Fruit fly (Drosophila melanogaster) whole organism, embryonic: ENCODE results near the gene wb.
A peak's percentile ranks its signal among the peaks of the same experiment; 100 is the strongest.

Source experiments
- ATbp ChIP-seq: fragments of 200-800 bp; sonication (Bioruptor generic); optimal IDR thresholded peaks from 2 replicates; lab custom pipeline; 2017; ENCODE audit warnings: missing biosample characterization, mild to moderate bottlenecking, missing genetic modification characterization, missing genetic modification reagents
- Ada2b ChIP-seq: fragments of 200-800 bp; sonication (Bioruptor generic); IDR thresholded peaks from 2 replicates; pipeline ENCODE4 v1.3.6; 2022; ENCODE audit warnings: missing biosample characterization, missing genetic modification characterization
- Awh ChIP-seq: fragments of 200-800 bp; sonication (Bioruptor generic); IDR thresholded peaks from 2 replicates; pipeline ENCODE4, ENCODE4 v1.3.6; 2022; ENCODE audit warnings: missing biosample characterization, missing genetic modification characterization
- CG1024 ChIP-seq: fragments of 200-800 bp; sonication (Bioruptor generic); IDR thresholded peaks from 2 replicates; pipeline ENCODE4 v1.3.6; 2022; ENCODE audit warnings: missing biosample characterization, missing genetic modification characterization
- CG11504 ChIP-seq: fragments of 200-800 bp; sonication (Bioruptor generic); optimal IDR thresholded peaks from 3 replicates; lab custom pipeline; 2019; ENCODE audit warnings: missing biosample characterization, mild to moderate bottlenecking, missing genetic modification characterization, moderate library complexity
- CG12155 ChIP-seq: fragments of 200-800 bp; sonication (Bioruptor generic); optimal IDR thresholded peaks from 3 replicates; lab custom pipeline; 2016; ENCODE audit warnings: missing biosample characterization, missing genetic modification characterization
- CG12744 ChIP-seq: fragments of 200-800 bp; sonication (Bioruptor generic); optimal IDR thresholded peaks from 2 replicates; lab custom pipeline; 2016; ENCODE audit warnings: missing biosample characterization, missing genetic modification characterization
- CG18011 ChIP-seq: fragments of 200-800 bp; sonication (Bioruptor generic); optimal IDR thresholded peaks from 2 replicates; lab custom pipeline; 2017; ENCODE audit warnings: missing biosample characterization, missing genetic modification characterization, mild to moderate bottlenecking, moderate library complexity, missing genotype
- CG2199 ChIP-seq: fragments of 200-800 bp; sonication (Bioruptor generic); IDR thresholded peaks from 3 replicates; pipeline ENCODE4 v1.3.6; 2022; ENCODE audit warnings: missing biosample characterization, missing genetic modification characterization
- CG31388 ChIP-seq: fragments of 200-800 bp; sonication (Bioruptor generic); optimal IDR thresholded peaks from 2 replicates; lab custom pipeline; 2016; ENCODE audit warnings: missing biosample characterization, missing genetic modification characterization
- CG33557 ChIP-seq: fragments of 200-800 bp; sonication (Bioruptor generic); optimal IDR thresholded peaks from 2 replicates; lab custom pipeline; 2019; ENCODE audit warnings: missing biosample characterization, mild to moderate bottlenecking, missing genetic modification characterization, moderate library complexity
- CG3407 ChIP-seq: fragments of 200-800 bp; sonication (Bioruptor generic); optimal IDR thresholded peaks from 2 replicates; lab custom pipeline; 2018; ENCODE audit warnings: missing biosample characterization, mild to moderate bottlenecking, missing genetic modification characterization
- CG5953 ChIP-seq: fragments of 200-800 bp; sonication (Bioruptor generic); IDR thresholded peaks from 2 replicates; pipeline ENCODE4 v1.3.6; 2022; ENCODE audit warnings: missing biosample characterization, missing genetic modification characterization
- CG8281 ChIP-seq: fragments of 200-800 bp; sonication (Bioruptor generic); optimal IDR thresholded peaks from 2 replicates; lab custom pipeline; 2018; ENCODE audit warnings: missing biosample characterization, mild to moderate bottlenecking, missing genetic modification characterization, moderate library complexity
- CG9817 ChIP-seq: fragments of 200-800 bp; sonication (Bioruptor generic); optimal IDR thresholded peaks from 2 replicates; lab custom pipeline; 2018; ENCODE audit warnings: missing biosample characterization, mild to moderate bottlenecking, missing genetic modification characterization, moderate library complexity
- Camta ChIP-seq: fragments of 200-800 bp; sonication (Bioruptor generic); optimal IDR thresholded peaks from 2 replicates; lab custom pipeline; 2016; ENCODE audit warnings: missing biosample characterization, missing genetic modification characterization
- Dfd ChIP-seq, 2 experiments: fragments of >200 bp; optimal IDR thresholded peaks; 2 replicates each; lab custom pipeline; 2017; ENCODE audit warnings: missing biosample characterization in 2 of 2, missing genetic modification characterization in 2 of 2
- HLHmδ ChIP-seq: fragments of 200-800 bp; sonication (Bioruptor generic); optimal IDR thresholded peaks from 2 replicates; lab custom pipeline; 2018; ENCODE audit warnings: missing biosample characterization, mild to moderate bottlenecking, missing genetic modification characterization, moderate library complexity
- HmgD ChIP-seq: fragments of 200-800 bp; sonication (Bioruptor generic); optimal IDR thresholded peaks from 3 replicates; lab custom pipeline; 2016; ENCODE audit warnings: missing biosample characterization, missing genetic modification characterization
- Lim3 ChIP-seq: fragments of 200-800 bp; sonication (Bioruptor generic); IDR thresholded peaks from 2 replicates; pipeline ENCODE4 v1.3.6; 2022; ENCODE audit warnings: missing biosample characterization, missing genetic modification characterization
- MTF-1 ChIP-seq: fragments of 200-800 bp; sonication (Bioruptor generic); optimal IDR thresholded peaks from 2 replicates; lab custom pipeline; 2018; ENCODE audit warnings: missing biosample characterization, mild to moderate bottlenecking, missing genetic modification characterization, borderline replicate concordance
- Six4 ChIP-seq: fragments of 200-800 bp; sonication (Bioruptor generic); optimal IDR thresholded peaks from 2 replicates; lab custom pipeline; 2016; ENCODE audit warnings: missing biosample characterization, missing genetic modification characterization
- ato ChIP-seq: fragments of 200-800 bp; sonication (Bioruptor generic); IDR thresholded peaks from 2 replicates; pipeline ENCODE4 v1.3.6; 2022; ENCODE audit warnings: missing biosample characterization, missing genetic modification characterization; ENCODE audit not compliant: partially characterized antibody
- bsh ChIP-seq, 2 experiments: fragments of 200-800 bp; sonication (Bioruptor generic); optimal IDR thresholded peaks; 2 replicates each; lab custom pipeline; 2017 to 2018; ENCODE audit warnings: mild to moderate bottlenecking in 2 of 2, missing biosample characterization in 2 of 2, missing genetic modification characterization in 2 of 2, moderate library complexity in 1 of 2
- cas ChIP-seq: fragments of 200-800 bp; sonication (Bioruptor generic); IDR thresholded peaks from 2 replicates; pipeline ENCODE4 v1.3.6; 2022; ENCODE audit warnings: missing biosample characterization, missing genetic modification characterization
- crol ChIP-seq: fragments of 200-800 bp; sonication (Bioruptor generic); IDR thresholded peaks from 2 replicates; pipeline ENCODE4 v1.3.6; 2022; ENCODE audit warnings: missing biosample characterization, missing genetic modification characterization
- dysf ChIP-seq: fragments of 200-800 bp; sonication (Bioruptor generic); IDR thresholded peaks from 3 replicates; pipeline ENCODE4 v1.3.6; 2022; ENCODE audit warnings: missing biosample characterization, missing genetic modification characterization
- gfzf ChIP-seq: fragments of 200-800 bp; sonication (Bioruptor generic); optimal IDR thresholded peaks from 2 replicates; lab custom pipeline; 2016; ENCODE audit warnings: missing biosample characterization, mild to moderate bottlenecking, missing genetic modification characterization, moderate library complexity
- lov ChIP-seq, 2 experiments: fragments of 200-800 bp in 1 of 2; fragments of >200 bp in 1 of 2; sonication (Bioruptor generic) in 1 of 2; IDR thresholded peaks in 1 of 2; optimal IDR thresholded peaks in 1 of 2; 2 replicates in 1 of 2; 3 replicates in 1 of 2; pipeline versions ENCODE4 v1.3.6 to Lab custom; 2017 to 2022; ENCODE audit warnings: missing biosample characterization in 1 of 2, missing genetic modification characterization in 1 of 2
- nmo ChIP-seq: fragments of 200-800 bp; sonication (Bioruptor generic); optimal IDR thresholded peaks from 2 replicates; lab custom pipeline; 2018; ENCODE audit warnings: missing biosample characterization, mild to moderate bottlenecking, missing genetic modification characterization, moderate library complexity
- pum ChIP-seq: fragments of 200-800 bp; sonication (Bioruptor generic); optimal IDR thresholded peaks from 2 replicates; lab custom pipeline; 2016; ENCODE audit warnings: missing biosample characterization, missing genetic modification characterization
- sens ChIP-seq: fragments of 200-800 bp; sonication (Bioruptor generic); peaks from one replicate; lab custom pipeline; 2016; ENCODE audit warnings: missing biosample characterization, missing genetic modification characterization
- slbo ChIP-seq: fragments of 200-800 bp; sonication (Bioruptor generic); IDR thresholded peaks from 2 replicates; pipeline ENCODE4 v1.3.6; 2022; ENCODE audit warnings: missing biosample characterization, missing genetic modification characterization
- stwl ChIP-seq: fragments of 200-800 bp; sonication (Bioruptor generic); optimal IDR thresholded peaks from 3 replicates; lab custom pipeline; 2018; ENCODE audit warnings: missing biosample characterization, mild to moderate bottlenecking, missing genetic modification characterization, moderate library complexity
- tgo ChIP-seq: fragments of 200-800 bp; sonication (Bioruptor generic); IDR thresholded peaks from 3 replicates; pipeline ENCODE4 v1.3.6; 2022; ENCODE audit warnings: missing biosample characterization, missing genetic modification characterization
- vvl ChIP-seq: fragments of 200-800 bp; sonication (Bioruptor generic); IDR thresholded peaks from 2 replicates; pipeline ENCODE4 v1.3.6; 2022; ENCODE audit warnings: missing biosample characterization, missing genetic modification characterization
- wek ChIP-seq: fragments of 200-800 bp; sonication (Bioruptor generic); optimal IDR thresholded peaks from 3 replicates; lab custom pipeline; 2018; ENCODE audit warnings: missing biosample characterization, mild to moderate bottlenecking, missing genetic modification characterization, moderate library complexity
- zfh1 ChIP-seq: fragments of 200-800 bp; sonication (Bioruptor generic); IDR thresholded peaks from 3 replicates; pipeline ENCODE4 v1.3.6; 2022; ENCODE audit warnings: missing biosample characterization, missing genetic modification characterization

wb gene

dm6 chr2L:14307516-14307915 is 44.7 kb downstream of the wb start (continued):
- no peak for TF ChIP-seq Camta (GFP tag; lab: Kevin White, UChicago)

- TF ChIP-seq MTF-1 (GFP tag; lab: Kevin White, UChicago) (peak; percentile 1), stwl (tag; lab: Kevin White, UChicago) (peak; percentile 8), CG18011 (GFP tag; lab: Kevin White, UChicago) (peak; percentile 22), dysf (GFP tag; lab: Robert Waterston, UW) (0 out of 3 replicates have a peak, but pooled peaks have one; percentile 11), lov (optimal IDR thresholded peaks at IDR 0.05; lab: Kevin White, UChicago) (no peak), lov (GFP tag; IDR thresholded peaks at IDR 0.05; lab: Robert Waterston, UW) (0 out of 3 replicates have a peak, but pooled peaks have one; percentile 5), zfh1 (GFP tag; lab: Robert Waterston, UW) (0 out of 3 replicates have a peak, but pooled peaks have one; percentile 34), CG11504 (tag; lab: Kevin White, UChicago) (peak; percentile 94), CG12155 (GFP tag; lab: Kevin White, UChicago) (no peak), bsh (GFP tag; optimal IDR thresholded peaks at IDR 0.05; lab: Kevin White, UChicago) (peak in 1 of 2 experiments; percentile 6), CG5953 (GFP tag; lab: Robert Waterston, UW) (peak; percentile 71), nmo (GFP tag; lab: Kevin White, UChicago) (no peak), CG1024 (GFP tag; lab: Robert Waterston, UW) (peak; percentile 31; the same call in 1 of the 2 replicates), slbo (GFP tag; lab: Robert Waterston, UW) (0 out of 2 replicates have a peak, but pooled peaks have one; percentile 19), CG3407 (GFP tag; lab: Kevin White, UChicago) (peak; percentile 3), ATbp (GFP tag; lab: Kevin White, UChicago) (peak; percentile 41), CG31388 (GFP tag; lab: Kevin White, UChicago) (no peak), crol (GFP tag; lab: Robert Waterston, UW) (no peak), Six4 (no peak), HLHmδ (GFP tag; lab: Kevin White, UChicago) (peak; percentile 10), wek (GFP tag; lab: Kevin White, UChicago) (peak; percentile 1), sens (GFP tag; lab: Kevin White, UChicago) (peak; percentile 60), CG2199 (GFP tag; lab: Robert Waterston, UW) (0 out of 3 replicates have a peak, but pooled peaks have one; percentile 10), CG33557 (GFP tag; lab: Kevin White, UChicago) (peak; percentile 22), Awh (GFP tag; lab: Robert Waterston, UW) (peak; percentile 32; the same call in 1 of the 2 replicates), HmgD (GFP tag; lab: Kevin White, UChicago) (no peak)
Measured at dm6 chr2L:14308232-14308631, 45.4 kb downstream of the wb start.

- TF ChIP-seq vvl (GFP tag; lab: Robert Waterston, UW) (no peak), CG11504 (tag; lab: Kevin White, UChicago) (peak; percentile 72), HmgD (GFP tag; lab: Kevin White, UChicago) (no peak), ato (GFP tag; lab: Robert Waterston, UW) (no peak), Lim3 (GFP tag; lab: Robert Waterston, UW) (no peak), Dfd (GFP tag; optimal IDR thresholded peaks at IDR 0.05; lab: Kevin White, UChicago) (peak in 1 of 2 experiments; percentile 36)
- TF ChIP-seq, all 482 proteins: peak for 2
Measured at dm6 chr2L:14308661-14309060, 45.8 kb downstream of the wb start.

dm6 chr2L:14316704-14317103 is 53.9 kb downstream of the wb start:
- TF ChIP-seq tgo (GFP tag; lab: Robert Waterston, UW) (no peak), CG12744 (GFP tag; lab: Kevin White, UChicago) (no peak), gfzf (no peak), pum (GFP tag; lab: Kevin White, UChicago) (no peak), Awh (GFP tag; lab: Robert Waterston, UW) (peak; percentile 41; the same call in 1 of the 2 replicates), CG8281 (tag; lab: Kevin White, UChicago) (peak; percentile 96), CG9817 (tag; lab: Kevin White, UChicago) (no peak), Ada2b (no peak), cas (GFP tag; lab: Robert Waterston, UW) (no peak)
